Worm (Caenorhabditis elegans) whole organism, late embryonic: ENCODE data around the gene ipla-6.
"Not testable (repeated sequence)": the region's sequence is repeated elsewhere in the genome, so short reads cannot be mapped to it uniquely, and the experiment has no call there.

Experiments
- C08G9.2 ChIP-seq: sonication (generic microtip); optimal IDR thresholded peaks from 2 replicates; lab custom pipeline; 2016; ENCODE audit warnings: mild to moderate bottlenecking, missing genetic modification characterization, moderate library complexity, missing compliant biosample characterization
- C38D4.7 ChIP-seq: fragments of 200-800 bp; sonication (Bioruptor generic); optimal IDR thresholded peaks from 2 replicates; lab custom pipeline; 2018; ENCODE audit warnings: mild to moderate bottlenecking, missing genetic modification characterization, moderate library complexity, missing compliant biosample characterization
- F13H6.1 ChIP-seq: sonication (generic microtip); optimal IDR thresholded peaks from 2 replicates; lab custom pipeline; 2016; ENCODE audit warnings: missing genetic modification characterization, missing compliant biosample characterization
- T23F11.4 ChIP-seq: fragments of 200-800 bp; sonication (Bioruptor generic); optimal IDR thresholded peaks from 2 replicates; lab custom pipeline; 2018; ENCODE audit warnings: mild to moderate bottlenecking, missing genetic modification characterization, missing compliant biosample characterization
- ceh-14 ChIP-seq: sonication (generic microtip); optimal IDR thresholded peaks from 2 replicates; lab custom pipeline; 2016; ENCODE audit warnings: missing genotype, missing genetic modification characterization, missing compliant biosample characterization
- ceh-18 ChIP-seq: sonication (generic microtip); optimal IDR thresholded peaks from 2 replicates; lab custom pipeline; 2016; ENCODE audit warnings: missing genetic modification characterization, missing compliant biosample characterization
- ceh-19 ChIP-seq: fragments of 200-800 bp; sonication (Bioruptor generic); optimal IDR thresholded peaks from 2 replicates; lab custom pipeline; 2018; ENCODE audit warnings: mild to moderate bottlenecking, missing genetic modification characterization, missing compliant biosample characterization
- ceh-2 ChIP-seq: sonication (generic microtip); optimal IDR thresholded peaks from 2 replicates; lab custom pipeline; 2016; ENCODE audit warnings: missing genotype, missing genetic modification characterization, missing compliant biosample characterization
- ceh-22 ChIP-seq: sonication (generic microtip); optimal IDR thresholded peaks from 2 replicates; lab custom pipeline; 2017; ENCODE audit warnings: missing biosample characterization, missing genetic modification characterization
- ceh-30 ChIP-seq: fragments of 150-350 bp; optimal IDR thresholded peaks from 2 replicates; lab custom pipeline; 2014; ENCODE audit warnings: missing biosample characterization, missing genetic modification characterization
- ceh-31 ChIP-seq: sonication (generic microtip); optimal IDR thresholded peaks from 2 replicates; lab custom pipeline; 2016; ENCODE audit warnings: missing genetic modification characterization, missing compliant biosample characterization
- ceh-48 ChIP-seq: sonication (generic microtip); optimal IDR thresholded peaks from 2 replicates; lab custom pipeline; 2016; ENCODE audit warnings: missing genetic modification characterization, inconsistent platforms, missing compliant biosample characterization
- ceh-9 ChIP-seq: sonication (generic microtip); optimal IDR thresholded peaks from 2 replicates; lab custom pipeline; 2016; ENCODE audit warnings: mild to moderate bottlenecking, missing genetic modification characterization, inconsistent platforms, missing compliant biosample characterization
- elt-2 ChIP-seq: sonication (generic microtip); optimal IDR thresholded peaks from 2 replicates; lab custom pipeline; 2016; ENCODE audit warnings: missing genetic modification reagents, missing genetic modification characterization, missing compliant biosample characterization
- elt-4 ChIP-seq: sonication (generic microtip); optimal IDR thresholded peaks from 2 replicates; lab custom pipeline; 2016; ENCODE audit warnings: missing genetic modification characterization, missing compliant biosample characterization
- fkh-10 ChIP-seq: fragments of 150-350 bp; optimal IDR thresholded peaks from 2 replicates; lab custom pipeline; 2014; ENCODE audit warnings: missing biosample characterization, missing genetic modification reagents, missing genetic modification characterization
- fkh-6 ChIP-seq: sonication (generic microtip); optimal IDR thresholded peaks from 2 replicates; lab custom pipeline; 2016; ENCODE audit warnings: missing genetic modification characterization, missing compliant biosample characterization
- gmeb-2 ChIP-seq: sonication (generic microtip); optimal IDR thresholded peaks from 2 replicates; lab custom pipeline; 2016; ENCODE audit warnings: missing genetic modification characterization, inconsistent platforms, missing compliant biosample characterization
- hlh-30 ChIP-seq: sonication (generic microtip); optimal IDR thresholded peaks from 2 replicates; lab custom pipeline; 2017; ENCODE audit warnings: antibody characterized with exemption, missing genetic modification characterization, missing compliant biosample characterization; ENCODE audit not compliant: insufficient read depth
- lin-11 ChIP-seq: fragments of 200-800 bp; sonication (Bioruptor generic); optimal IDR thresholded peaks from 2 replicates; lab custom pipeline; 2018; ENCODE audit warnings: mild to moderate bottlenecking, missing genetic modification characterization, missing compliant biosample characterization
- mec-3 ChIP-seq: sonication (generic microtip); optimal IDR thresholded peaks from 2 replicates; lab custom pipeline; 2016; ENCODE audit warnings: borderline replicate concordance, missing genetic modification characterization, missing compliant biosample characterization
- nfya-1 ChIP-seq: sonication (generic microtip); optimal IDR thresholded peaks from 2 replicates; lab custom pipeline; 2017; ENCODE audit warnings: missing genetic modification characterization, mild to moderate bottlenecking, missing compliant biosample characterization, antibody characterized with exemption, moderate library complexity
- nhr-11 ChIP-seq: fragments of 150-350 bp; optimal IDR thresholded peaks from 2 replicates; lab custom pipeline; 2014; ENCODE audit warnings: missing biosample characterization, missing genetic modification characterization
- nhr-232 ChIP-seq: sonication (generic microtip); optimal IDR thresholded peaks from 2 replicates; lab custom pipeline; 2016; ENCODE audit warnings: missing genetic modification characterization, missing compliant biosample characterization
- pax-1 ChIP-seq: fragments of 150-350 bp; optimal IDR thresholded peaks from 2 replicates; lab custom pipeline; 2014; ENCODE audit warnings: missing biosample characterization, missing genetic modification characterization
- pha-2 ChIP-seq: sonication (generic microtip); optimal IDR thresholded peaks from 2 replicates; lab custom pipeline; 2017; ENCODE audit warnings: mild to moderate bottlenecking, missing genetic modification characterization, missing compliant biosample characterization
- pha-4 ChIP-seq: fragments of 150-350 bp; optimal IDR thresholded peaks from 2 replicates; lab custom pipeline; 2018; ENCODE audit warnings: missing biosample characterization, missing genetic modification reagents, missing genetic modification characterization
- sdc-2 ChIP-seq: sonication (generic microtip); optimal IDR thresholded peaks from 2 replicates; lab custom pipeline; 2016; ENCODE audit warnings: missing genotype, missing genetic modification characterization, missing compliant biosample characterization
- sox-4 ChIP-seq: sonication (generic microtip); optimal IDR thresholded peaks from 2 replicates; lab custom pipeline; 2017; ENCODE audit warnings: mild to moderate bottlenecking, missing genetic modification characterization, inconsistent platforms, missing compliant biosample characterization
- syd-9 ChIP-seq: sonication (generic microtip); optimal IDR thresholded peaks from 2 replicates; lab custom pipeline; 2016; ENCODE audit warnings: mild to moderate bottlenecking, missing genetic modification characterization, moderate library complexity, missing compliant biosample characterization
- tbx-2 ChIP-seq: sonication (generic microtip); optimal IDR thresholded peaks from 2 replicates; lab custom pipeline; 2016; ENCODE audit warnings: missing genetic modification characterization, missing compliant biosample characterization
- tbx-7 ChIP-seq: sonication (generic microtip); optimal IDR thresholded peaks from 2 replicates; lab custom pipeline; 2016; ENCODE audit warnings: missing genotype, missing genetic modification characterization, missing compliant biosample characterization
- unc-3 ChIP-seq, 2 experiments: fragments of 200-800 bp in 1 of 2; sonication (Bioruptor generic) in 1 of 2; sonication (generic microtip) in 1 of 2; conservative IDR thresholded peaks in 1 of 2; optimal IDR thresholded peaks in 1 of 2; 2 replicates each; pipeline versions ENCODE4 v1.3.6 to Lab custom; 2016 to 2022; ENCODE audit warnings: missing compliant biosample characterization in 2 of 2, missing genetic modification characterization in 2 of 2, missing genetic modification reagents in 1 of 2
- unc-42 ChIP-seq: sonication (generic microtip); optimal IDR thresholded peaks from 2 replicates; lab custom pipeline; 2016; ENCODE audit warnings: missing genotype, missing genetic modification characterization, missing compliant biosample characterization
- unc-55 ChIP-seq: sonication (generic microtip); optimal IDR thresholded peaks from 2 replicates; lab custom pipeline; 2017; ENCODE audit warnings: missing biosample characterization, missing genetic modification reagents, missing genetic modification characterization
- zip-5 ChIP-seq: sonication (generic microtip); optimal IDR thresholded peaks from 2 replicates; lab custom pipeline; 2016; ENCODE audit warnings: missing genetic modification characterization, missing compliant biosample characterization

Gene ipla-6

DNA sequence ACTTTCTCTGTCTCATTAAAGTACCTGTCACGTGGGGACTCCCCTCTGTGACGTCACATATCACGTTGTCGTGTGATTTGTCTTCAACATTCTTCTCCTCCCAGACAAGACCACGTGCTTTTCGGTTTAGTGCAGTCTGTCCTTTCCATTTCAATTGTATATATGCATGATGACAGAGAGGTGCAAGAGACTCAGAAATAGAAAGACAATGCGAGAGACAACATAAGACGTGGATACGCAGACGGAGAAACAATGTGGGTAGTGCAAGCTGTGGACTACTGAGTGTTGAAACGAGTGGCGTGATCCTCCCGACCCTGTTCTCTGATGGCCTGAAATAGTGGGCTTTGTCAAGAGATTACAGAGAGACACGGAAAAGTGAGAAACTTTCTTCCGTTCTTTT is 705 bp upstream of the ipla-6 start (continued):
- TF ChIP-seq fkh-10 = no peak
- TF ChIP-seq ceh-2 = no peak
- peak; percentile 91 for TF ChIP-seq unc-55 (GFP tag; lab: Kevin White, UChicago)
- peak; percentile 56 for TF ChIP-seq ceh-31 (tag; lab: Kevin White, UChicago)
- TF ChIP-seq nhr-232 = no peak
- peak; percentile 96 for TF ChIP-seq hlh-30
- TF ChIP-seq ceh-9 = no peak
- TF ChIP-seq F13H6.1 (tag; lab: Kevin White, UChicago) = no peak
- no peak for TF ChIP-seq lin-11 (tag; lab: Kevin White, UChicago)
- TF ChIP-seq gmeb-2 (tag; lab: Kevin White, UChicago) = no peak
- no peak for TF ChIP-seq syd-9
- no peak for TF ChIP-seq elt-2 (tag; lab: Kevin White, UChicago)
- TF ChIP-seq tbx-2 = peak; percentile 51
- no peak for TF ChIP-seq ceh-14 (tag; lab: Kevin White, UChicago)
- no peak for TF ChIP-seq elt-4 (tag; lab: Kevin White, UChicago)
- no peak for TF ChIP-seq sox-4 (tag; lab: Kevin White, UChicago)
- TF ChIP-seq fkh-6 (tag; lab: Kevin White, UChicago) = no peak
- no peak for TF ChIP-seq ceh-22
- no peak for TF ChIP-seq C08G9.2 (tag; lab: Kevin White, UChicago)
- TF ChIP-seq pha-2 (tag; lab: Kevin White, UChicago) = no peak
- no peak for TF ChIP-seq ceh-48 (tag; lab: Kevin White, UChicago)
- no peak for TF ChIP-seq unc-3 (GFP tag; conservative IDR thresholded peaks at IDR 0.05; lab: Robert Waterston, UW)
- no peak for TF ChIP-seq unc-3 (tag; optimal IDR thresholded peaks at IDR 0.05; lab: Kevin White, UChicago)
- no peak for TF ChIP-seq sdc-2
- TF ChIP-seq pax-1 (tag; lab: Kevin White, UChicago) = no peak
- TF ChIP-seq T23F11.4 = no peak
- no peak for TF ChIP-seq tbx-7 (tag; lab: Kevin White, UChicago)

DNA sequence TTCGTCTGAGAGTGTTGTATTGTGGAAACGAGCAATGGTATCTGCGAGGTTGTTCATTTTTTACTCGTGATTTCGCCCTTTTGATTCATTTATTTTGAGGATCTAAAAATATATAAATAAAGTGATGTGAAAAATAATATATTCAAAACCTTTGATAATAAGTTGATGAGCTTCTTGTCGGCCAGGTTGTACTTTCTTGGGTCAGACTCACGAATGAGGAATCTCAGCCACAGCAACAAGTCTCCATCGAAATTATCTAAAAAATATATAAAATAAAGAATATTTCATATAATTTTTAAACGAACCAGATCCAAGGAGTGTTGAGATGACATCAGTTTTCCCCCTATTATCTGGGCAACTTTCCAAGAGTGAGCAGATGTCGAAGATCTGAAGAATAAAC is 5.0 kb downstream of the ipla-6 start, which contains the start of gene Y73B6BL.288:
Gene Y73B6BL.288 (minus strand): TSS at position 101 of the 400 bp plus-strand sequence.
- no peak for TF ChIP-seq nfya-1 (tag; lab: Kevin White, UChicago)
- TF ChIP-seq ceh-14 (tag; lab: Kevin White, UChicago) = no peak
- TF ChIP-seq unc-42 = no peak
- no peak for TF ChIP-seq ceh-18 (tag; lab: Kevin White, UChicago)
- TF ChIP-seq gmeb-2 (tag; lab: Kevin White, UChicago) = no peak
- TF ChIP-seq pha-4 (tag; lab: Kevin White, UChicago) = no peak
- TF ChIP-seq ceh-30 (tag; lab: Kevin White, UChicago) = no peak

DNA sequence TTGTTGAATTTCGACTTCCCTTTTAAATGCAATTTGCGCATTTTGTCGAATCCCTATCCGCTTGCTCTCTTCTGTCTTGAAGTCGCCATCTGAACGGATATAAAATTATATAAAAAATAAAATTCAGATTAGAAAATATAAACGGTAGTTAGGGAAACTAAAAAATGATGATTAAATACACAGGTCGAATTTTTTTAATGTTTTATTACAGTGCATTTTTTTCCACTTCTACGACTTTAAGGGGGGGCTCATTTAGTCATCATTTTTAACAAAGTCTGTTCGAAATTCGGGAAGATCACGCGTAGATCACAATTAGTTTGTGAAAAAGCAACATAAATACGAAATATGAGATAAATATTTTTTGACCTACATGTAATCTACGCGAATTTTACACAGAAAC is 5.4 kb downstream of the ipla-6 start, which contains the start of gene Y73B6BL.14:
Gene Y73B6BL.14 (minus strand): TSS at position 101 of the 400 bp plus-strand sequence.
- no peak for TF ChIP-seq mec-3 (tag; lab: Kevin White, UChicago)
- TF ChIP-seq ceh-48 (tag; lab: Kevin White, UChicago) = no peak
- TF ChIP-seq nhr-11 = no peak

DNA sequence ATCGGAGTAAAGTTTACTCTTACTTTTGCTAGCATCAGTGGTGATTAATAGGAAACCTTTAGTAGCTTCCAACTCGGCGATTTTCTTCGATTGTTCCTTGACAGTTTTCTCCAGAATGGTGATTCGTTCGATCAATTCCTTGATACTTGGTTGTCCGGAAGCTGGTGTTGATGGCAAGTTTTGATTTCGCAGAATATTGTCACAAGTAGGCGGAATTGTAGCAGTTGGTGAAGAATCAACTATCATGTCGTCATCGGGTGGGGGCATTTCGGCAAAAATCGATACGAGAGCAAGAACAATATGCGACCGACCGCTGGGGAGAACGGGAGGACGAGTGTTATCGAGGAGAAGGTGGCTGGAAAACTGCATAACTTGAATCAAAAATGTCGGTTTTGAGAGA is 9.8 kb downstream of the ipla-6 start, which contains the start of gene Y73B6BL.289:
Gene Y73B6BL.289 (plus strand): TSS at position 301 of the 400 bp plus-strand sequence.
- TF ChIP-seq zip-5 (tag; lab: Kevin White, UChicago); C38D4.7 (GFP tag; lab: Kevin White, UChicago); ceh-19: not testable (repeated sequence)
- TF ChIP-seq, all 69 proteins: peak for 0; not testable (repeated sequence) for 69
